Worm (Caenorhabditis elegans): Measurements from ENCODE around the gene rpia-1.

Gene rpia-1

ce11 chrIII:7084908-7085307 is 38.0 kb upstream of the rpia-1 start, which contains the start of gene tofu-7:
TSS of gene tofu-7 (minus strand) at chrIII:7085018.
- TF ChIP-seq mef-2 (tag; optimal IDR thresholded peaks at IDR 0.05) (no peak), dpl-1 (GFP tag; optimal IDR thresholded peaks at IDR 0.05) (peak in 1 of 3 experiments; percentile 44), dsc-1 (tag; optimal IDR thresholded peaks at IDR 0.05) (no peak), mep-1 (tag; optimal IDR thresholded peaks at IDR 0.05) (no peak), tlp-1 (tag; optimal IDR thresholded peaks at IDR 0.05) (no peak), lir-3 (tag; optimal IDR thresholded peaks at IDR 0.05; ENCODE audit: poor library complexity) (no peak), efl-1 (optimal IDR thresholded peaks at IDR 0.05) (peak; percentile 10 to 91), efl-1 (GFP tag; optimal IDR thresholded peaks at IDR 0.05 in 1 of 2) (peak in 1 of 2 experiments; percentile 12)

DNA sequence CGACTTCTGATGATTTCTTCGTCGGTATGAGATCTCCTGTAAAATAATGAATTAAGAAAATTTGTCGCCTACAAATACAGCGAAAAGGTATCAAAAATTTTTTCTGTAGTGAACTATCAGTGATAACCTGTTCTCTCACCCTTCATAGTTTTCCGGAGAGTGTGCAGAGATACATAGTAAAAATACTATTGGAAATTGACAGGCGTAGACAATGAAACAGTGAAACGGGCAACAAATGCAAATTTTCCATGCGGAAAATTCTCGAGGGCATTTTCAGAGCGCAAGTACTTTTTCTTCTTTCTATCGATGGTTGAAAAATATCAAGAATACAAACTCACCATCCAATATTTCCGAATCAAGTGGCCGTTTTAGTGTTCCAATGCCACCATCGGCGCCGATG is 35.7 kb upstream of the rpia-1 start:
- TF ChIP-seq nhr-84 (tag; optimal IDR thresholded peaks at IDR 0.05) (no peak), efl-1 (optimal IDR thresholded peaks at IDR 0.05) (peak in 1 of 2 experiments; percentile 13), efl-1 (GFP tag; optimal IDR thresholded peaks at IDR 0.05 in 1 of 2) (peak in 1 of 2 experiments; percentile 91), lin-35 (GFP tag; optimal IDR thresholded peaks at IDR 0.05) (peak in 1 of 2 experiments; percentile 32), hlh-4 (tag; optimal IDR thresholded peaks at IDR 0.05) (no peak), nhr-28 (tag; optimal IDR thresholded peaks at IDR 0.05) (no peak)

DNA sequence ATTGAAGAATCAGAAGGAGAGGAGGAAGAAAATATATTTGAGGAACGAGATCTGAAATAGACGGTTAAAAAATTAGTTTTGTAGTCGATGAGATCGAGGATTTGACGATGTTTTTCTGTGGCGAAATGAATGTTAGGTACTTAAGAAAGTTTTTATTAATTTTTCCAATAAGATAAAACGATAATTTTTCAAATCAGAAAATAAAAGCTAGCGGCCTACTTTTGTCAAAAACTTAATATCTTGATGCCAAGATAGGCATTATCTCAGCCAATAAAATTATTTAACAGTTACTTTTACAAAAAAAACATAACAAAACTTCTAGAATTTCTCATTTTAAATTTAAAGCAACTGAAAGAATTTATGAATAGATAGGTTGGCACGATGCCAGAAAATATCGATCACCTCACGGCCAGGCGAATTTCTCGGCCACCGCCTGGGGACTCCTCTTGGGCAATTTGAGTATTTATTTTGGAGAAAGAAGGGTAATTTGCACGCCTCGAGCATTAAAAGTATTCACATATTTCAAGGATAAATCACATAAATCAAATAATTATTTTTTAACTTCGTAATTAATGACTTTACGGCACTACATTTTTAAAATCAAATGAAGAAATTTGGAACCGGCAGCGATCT is 35.1 kb upstream of the rpia-1 start, which contains the start of gene fubl-2:
TSS of gene fubl-2 (minus strand) at position 51 of the 633 bp plus-strand sequence.
- peak; percentile 87 for TF ChIP-seq nhr-85 (tag)
- no peak for TF ChIP-seq unc-30 (tag; optimal IDR thresholded peaks at IDR 0.05)
- peak in 1 of 6 experiments; percentile 38 for TF ChIP-seq elt-3 (tag; optimal IDR thresholded peaks at IDR 0.05)
- no peak for TF ChIP-seq fkh-10 (GFP tag; optimal IDR thresholded peaks at IDR 0.05)
- TF ChIP-seq swsn-7 (tag; optimal IDR thresholded peaks at IDR 0.05) = peak; percentile 66
- TF ChIP-seq irx-1 (tag; optimal IDR thresholded peaks at IDR 0.05) = peak; percentile 51
- no peak for TF ChIP-seq nhr-84 (tag; optimal IDR thresholded peaks at IDR 0.05)
- TF ChIP-seq nhr-237 (tag; optimal IDR thresholded peaks at IDR 0.05) = no peak
- no peak for TF ChIP-seq nhr-76 (tag; optimal IDR thresholded peaks at IDR 0.05)
- TF ChIP-seq zip-4 (GFP tag; optimal IDR thresholded peaks at IDR 0.05) = no peak
- TF ChIP-seq ztf-11 (tag; optimal IDR thresholded peaks at IDR 0.05) = peak in 1 of 2 experiments; percentile 68
- TF ChIP-seq aly-2 (tag; optimal IDR thresholded peaks at IDR 0.05) = no peak
- peak; percentile 12 to 45 (median 20) for TF ChIP-seq ceh-82 (tag; optimal IDR thresholded peaks at IDR 0.05)
- peak; percentile 24 for TF ChIP-seq snpc-4 (tag; optimal IDR thresholded peaks at IDR 0.05)
- no peak for TF ChIP-seq pag-3 (tag; optimal IDR thresholded peaks at IDR 0.05; ENCODE audit: borderline replicate concordance, insufficient read depth)
- peak; percentile 54 for TF ChIP-seq fkh-4 (tag; optimal IDR thresholded peaks at IDR 0.05; ENCODE audit: borderline replicate concordance)
- TF ChIP-seq C16A3.4 (tag; optimal IDR thresholded peaks at IDR 0.05) = peak; percentile 43
- no peak for TF ChIP-seq ceh-88 (GFP tag; IDR thresholded peaks at IDR 0.05)
- TF ChIP-seq mdl-1 (tag; optimal IDR thresholded peaks at IDR 0.05) = no peak
- TF ChIP-seq C34B4.2 (tag; optimal IDR thresholded peaks at IDR 0.05) = no peak
- TF ChIP-seq fos-1 (tag; optimal IDR thresholded peaks at IDR 0.05) = peak; percentile 19
- no peak for TF ChIP-seq nhr-12 (tag; optimal IDR thresholded peaks at IDR 0.05)
- TF ChIP-seq lin-35 (GFP tag; optimal IDR thresholded peaks at IDR 0.05) = peak; percentile 53 to 69
- peak; percentile 67 for TF ChIP-seq tbx-2 (tag; optimal IDR thresholded peaks at IDR 0.05)
- peak; percentile 73 to 74 for TF ChIP-seq efl-1 (optimal IDR thresholded peaks at IDR 0.05)
- peak in 1 of 2 experiments; percentile 51 for TF ChIP-seq efl-1 (GFP tag; optimal IDR thresholded peaks at IDR 0.05 in 1 of 2)
- TF ChIP-seq nhr-11 (tag; optimal IDR thresholded peaks at IDR 0.05) = no peak
- no peak for TF ChIP-seq unc-62 (GFP tag; optimal IDR thresholded peaks at IDR 0.05)
- peak; percentile 86 for TF ChIP-seq lir-3 (tag; optimal IDR thresholded peaks at IDR 0.05; ENCODE audit: poor library complexity)
- no peak for TF ChIP-seq zag-1 (tag; optimal IDR thresholded peaks at IDR 0.05)
- TF ChIP-seq nhr-71 (tag; optimal IDR thresholded peaks at IDR 0.05) = peak; percentile 83
- TF ChIP-seq snu-23 (GFP tag; optimal IDR thresholded peaks at IDR 0.05) = peak; percentile 71
- no peak for TF ChIP-seq tlp-1 (tag; optimal IDR thresholded peaks at IDR 0.05)
- peak; percentile 62 for TF ChIP-seq nhr-19 (GFP tag; conservative IDR thresholded peaks at IDR 0.05)
- peak; percentile 45 for TF ChIP-seq C04F5.9 (tag; optimal IDR thresholded peaks at IDR 0.05)
- TF ChIP-seq nhr-90 (tag; optimal IDR thresholded peaks at IDR 0.05; ENCODE audit: poor library complexity) = peak; percentile 72
- peak; percentile 67 for TF ChIP-seq sox-4 (tag; optimal IDR thresholded peaks at IDR 0.05)
- TF ChIP-seq nhr-28 (tag; optimal IDR thresholded peaks at IDR 0.05) = no peak
- peak; percentile 6 for TF ChIP-seq skn-1 (tag; optimal IDR thresholded peaks at IDR 0.05)
- no peak for TF ChIP-seq alr-1 (tag; optimal IDR thresholded peaks at IDR 0.05; ENCODE audit: borderline replicate concordance)
- TF ChIP-seq dpl-1 (GFP tag; optimal IDR thresholded peaks at IDR 0.05) = peak; percentile 53 to 71 (median 54)
- TF ChIP-seq nhr-77 (tag; optimal IDR thresholded peaks at IDR 0.05) = peak; percentile 20
